Fruit fly (Drosophila melanogaster) Kc167 (cell line): ENCODE measurements around the gene CG15547.

Experiments
- Myc ChIP-seq: fragments of >200 bp; optimal IDR thresholded peaks from 2 replicates; lab custom pipeline; 2017; ENCODE audit warnings: missing external identifiers
- Sin3A ChIP-seq: fragments of >200 bp; optimal IDR thresholded peaks from 2 replicates; lab custom pipeline; 2018; ENCODE audit warnings: missing external identifiers
- h ChIP-seq: fragments of >200 bp; optimal IDR thresholded peaks from 3 replicates; lab custom pipeline; 2018; ENCODE audit warnings: missing external identifiers

dm6 chr3R:30849473-30850145 lies 33.7 kb downstream of the CG15547 start:
- TF ChIP-seq Myc (lab: Kevin White, UChicago) (no peak), Sin3A (lab: Kevin White, UChicago) (no peak), h (lab: Kevin White, UChicago) (no peak)
